Fruit fly (Drosophila melanogaster): Measurements from ENCODE around the gene Sap-r.

- no peak for TF ChIP-seq Eip75B (GFP tag; optimal IDR thresholded peaks at IDR 0.05)
- no peak for TF ChIP-seq CG8319 (GFP tag; optimal IDR thresholded peaks at IDR 0.05)
- no peak for TF ChIP-seq Gug (GFP tag; IDR thresholded peaks at IDR 0.05)
- no peak for TF ChIP-seq Eip78C (GFP tag)
- TF ChIP-seq CG11762 (GFP tag; optimal IDR thresholded peaks at IDR 0.05; ENCODE audit: insufficient read depth): no peak
Measured at dm6 chr3R:30887302-30887701, 1.6 kb downstream of the Sap-r start.

Data from whole organism, prepupa.